Fruit fly (Drosophila melanogaster) whole organism, embryonic: Measurements from ENCODE around the gene CG43078.

Experiments used
- CG11085 ChIP-seq: fragments of 200-800 bp; sonication (Bioruptor generic); IDR thresholded peaks from 2 replicates; pipeline ENCODE4 v1.3.6; 2022; ENCODE audit warnings: missing biosample characterization, missing genetic modification characterization
- CG11504 ChIP-seq: fragments of 200-800 bp; sonication (Bioruptor generic); optimal IDR thresholded peaks from 3 replicates; lab custom pipeline; 2019; ENCODE audit warnings: missing biosample characterization, mild to moderate bottlenecking, missing genetic modification characterization, moderate library complexity
- CG11696 ChIP-seq: fragments of 200-800 bp; sonication (Bioruptor generic); IDR thresholded peaks from 2 replicates; pipeline ENCODE4 v1.3.6; 2022; ENCODE audit warnings: missing biosample characterization, missing genetic modification characterization
- CG12219 ChIP-seq: fragments of 200-800 bp; sonication (Bioruptor generic); optimal IDR thresholded peaks from 3 replicates; lab custom pipeline; 2018; ENCODE audit warnings: missing biosample characterization, mild to moderate bottlenecking, missing genetic modification characterization
- CG16815 ChIP-seq: fragments of 200-800 bp; sonication (Bioruptor generic); optimal IDR thresholded peaks from 3 replicates; lab custom pipeline; 2017; ENCODE audit warnings: missing biosample characterization, mild to moderate bottlenecking, missing genetic modification characterization
- CG17385 ChIP-seq: fragments of 200-800 bp; sonication (Bioruptor generic); optimal IDR thresholded peaks from 3 replicates; lab custom pipeline; 2018; ENCODE audit warnings: missing biosample characterization, mild to moderate bottlenecking, missing genetic modification characterization
- CG17829 ChIP-seq: fragments of 200-800 bp; optimal IDR thresholded peaks from 2 replicates; lab custom pipeline; 2019; ENCODE audit warnings: missing biosample characterization, mild to moderate bottlenecking, missing genetic modification characterization, moderate library complexity
- CG18599 ChIP-seq: fragments of 200-800 bp; sonication (Bioruptor generic); optimal IDR thresholded peaks from 3 replicates; lab custom pipeline; 2017; ENCODE audit warnings: missing biosample characterization, missing genetic modification characterization, mild to moderate bottlenecking, moderate library complexity, missing genetic modification reagents
- CG30403 ChIP-seq: fragments of 200-800 bp; sonication (Bioruptor generic); optimal IDR thresholded peaks from 3 replicates; lab custom pipeline; 2016; ENCODE audit warnings: missing biosample characterization, missing genetic modification characterization
- CG32767 ChIP-seq: fragments of 200-800 bp; sonication (Bioruptor generic); IDR thresholded peaks from 2 replicates; pipeline ENCODE4 v1.3.6; 2022; ENCODE audit warnings: missing biosample characterization, missing genetic modification characterization
- CG3726 ChIP-seq: fragments of 200-800 bp; sonication (Bioruptor generic); IDR thresholded peaks from 3 replicates; pipeline ENCODE4, ENCODE4 v1.3.6; 2022; ENCODE audit warnings: missing biosample characterization, missing genetic modification characterization
- CG8765 ChIP-seq: fragments of 200-800 bp; sonication (Bioruptor generic); IDR thresholded peaks from 2 replicates; pipeline ENCODE4 v1.3.6; 2022; ENCODE audit warnings: missing biosample characterization, missing genetic modification characterization
- Dbx ChIP-seq: fragments of 200-800 bp; sonication (Bioruptor generic); IDR thresholded peaks from 3 replicates; pipeline ENCODE4 v1.3.6; 2022; ENCODE audit warnings: missing biosample characterization, missing genetic modification characterization
- Dek ChIP-seq: fragments of 200-800 bp; sonication (Bioruptor generic); optimal IDR thresholded peaks from 3 replicates; lab custom pipeline; 2019; ENCODE audit warnings: missing biosample characterization, mild to moderate bottlenecking, missing genetic modification characterization, moderate library complexity
- GATAe ChIP-seq: fragments of 200-800 bp; sonication (Bioruptor generic); conservative IDR thresholded peaks from 2 replicates; pipeline ENCODE4 v1.3.6; 2022; ENCODE audit warnings: missing biosample characterization, missing genetic modification characterization
- Lpt ChIP-seq: fragments of >200 bp; optimal IDR thresholded peaks from 2 replicates; lab custom pipeline; 2018; ENCODE audit warnings: missing biosample characterization, missing genetic modification characterization
- Mad ChIP-seq: fragments of 200-800 bp; sonication (Bioruptor generic); optimal IDR thresholded peaks from 2 replicates; lab custom pipeline; 2016; ENCODE audit warnings: missing biosample characterization, missing genetic modification characterization
- Med ChIP-seq: fragments of 200-800 bp; sonication (Bioruptor generic); peaks from one replicate; lab custom pipeline; 2016; ENCODE audit warnings: missing biosample characterization, missing genetic modification characterization, mild to moderate bottlenecking, inconsistent platforms, moderate library complexity
- Ptx1 ChIP-seq: fragments of 200-800 bp; sonication (Bioruptor generic); IDR thresholded peaks from 2 replicates; pipeline ENCODE4 v1.3.6; 2022; ENCODE audit warnings: missing biosample characterization, missing genetic modification characterization
- Sry-β ChIP-seq: fragments of 200-800 bp; sonication (Bioruptor generic); optimal IDR thresholded peaks from 2 replicates; lab custom pipeline; 2018; ENCODE audit warnings: missing biosample characterization, mild to moderate bottlenecking, missing genetic modification characterization, moderate library complexity
- YL-1 ChIP-seq: fragments of 200-800 bp; sonication (Bioruptor generic); optimal IDR thresholded peaks from 3 replicates; lab custom pipeline; 2017; ENCODE audit warnings: missing biosample characterization, mild to moderate bottlenecking, missing genetic modification characterization
- br ChIP-seq: fragments of >200 bp; optimal IDR thresholded peaks from 2 replicates; lab custom pipeline; 2017
- croc ChIP-seq: fragments of 200-800 bp; sonication (Bioruptor generic); conservative IDR thresholded peaks from 3 replicates; pipeline ENCODE4 v1.3.6; 2022; ENCODE audit warnings: missing biosample characterization, missing genetic modification characterization
- crp ChIP-seq, 2 experiments: fragments of 200-800 bp; sonication (Bioruptor generic); optimal IDR thresholded peaks; 2 replicates in 1 of 2; 3 replicates in 1 of 2; lab custom pipeline; 2017; ENCODE audit warnings: missing biosample characterization in 2 of 2, missing genetic modification characterization in 2 of 2, mild to moderate bottlenecking in 1 of 2, moderate library complexity in 1 of 2
- exex ChIP-seq: fragments of 200-800 bp; sonication (Bioruptor generic); optimal IDR thresholded peaks from 4 replicates; lab custom pipeline; 2018; ENCODE audit warnings: missing biosample characterization, mild to moderate bottlenecking, missing genetic modification characterization, moderate library complexity
- gcm ChIP-seq: fragments of 200-800 bp; sonication (Bioruptor generic); optimal IDR thresholded peaks from 2 replicates; lab custom pipeline; 2019; ENCODE audit warnings: missing biosample characterization, mild to moderate bottlenecking, missing genetic modification characterization, moderate library complexity
- hbn ChIP-seq: fragments of 200-800 bp; sonication (Bioruptor generic); IDR thresholded peaks from 2 replicates; pipeline ENCODE4 v1.3.6; 2022; ENCODE audit warnings: missing biosample characterization, missing genetic modification characterization; ENCODE audit not compliant: partially characterized antibody
- jigr1 ChIP-seq: fragments of 200-800 bp; sonication (Bioruptor generic); IDR thresholded peaks from 3 replicates; pipeline ENCODE4 v1.3.6; 2022; ENCODE audit warnings: missing biosample characterization, missing genetic modification characterization
- lilli ChIP-seq: fragments of 200-800 bp; sonication (Bioruptor generic); optimal IDR thresholded peaks from 3 replicates; lab custom pipeline; 2016; ENCODE audit warnings: missing biosample characterization, missing genetic modification characterization
- lov ChIP-seq, 2 experiments: fragments of 200-800 bp in 1 of 2; fragments of >200 bp in 1 of 2; sonication (Bioruptor generic) in 1 of 2; IDR thresholded peaks in 1 of 2; optimal IDR thresholded peaks in 1 of 2; 2 replicates in 1 of 2; 3 replicates in 1 of 2; pipeline versions ENCODE4 v1.3.6 to Lab custom; 2017 to 2022; ENCODE audit warnings: missing biosample characterization in 1 of 2, missing genetic modification characterization in 1 of 2
- mirr ChIP-seq: fragments of 200-800 bp; sonication (Bioruptor generic); optimal IDR thresholded peaks from 3 replicates; lab custom pipeline; 2018; ENCODE audit warnings: missing biosample characterization, mild to moderate bottlenecking, missing genetic modification characterization
- nerfin-1 ChIP-seq: fragments of 200-800 bp; sonication (Bioruptor generic); optimal IDR thresholded peaks from 3 replicates; lab custom pipeline; 2019; ENCODE audit warnings: missing biosample characterization, mild to moderate bottlenecking, missing genetic modification characterization, moderate library complexity
- pb ChIP-seq: fragments of 200-800 bp; sonication (Bioruptor generic); optimal IDR thresholded peaks from 3 replicates; lab custom pipeline; 2016; ENCODE audit warnings: missing biosample characterization, missing genetic modification characterization
- psq ChIP-seq: fragments of 200-800 bp; sonication (Bioruptor generic); optimal IDR thresholded peaks from 2 replicates; lab custom pipeline; 2017; ENCODE audit warnings: missing biosample characterization, missing genetic modification characterization
- sd ChIP-seq: fragments of 200-800 bp; sonication (Bioruptor generic); optimal IDR thresholded peaks from 3 replicates; lab custom pipeline; 2018; ENCODE audit warnings: missing biosample characterization, mild to moderate bottlenecking, missing genetic modification characterization, moderate library complexity
- sna ChIP-seq: fragments of 200-800 bp; sonication (Bioruptor generic); IDR thresholded peaks from 2 replicates; pipeline ENCODE4 v1.3.6; 2022; ENCODE audit warnings: missing biosample characterization, missing genetic modification characterization; ENCODE audit not compliant: partially characterized antibody
- sqz ChIP-seq: fragments of 200-800 bp; sonication (Bioruptor generic); optimal IDR thresholded peaks from 3 replicates; lab custom pipeline; 2018; ENCODE audit warnings: missing biosample characterization, mild to moderate bottlenecking, missing genetic modification characterization
- sug ChIP-seq: fragments of 200-800 bp; optimal IDR thresholded peaks from 2 replicates; lab custom pipeline; 2019; ENCODE audit warnings: missing biosample characterization, mild to moderate bottlenecking, missing genetic modification characterization, moderate library complexity
- tin ChIP-seq: fragments of 200-800 bp; sonication (Bioruptor generic); optimal IDR thresholded peaks from 3 replicates; lab custom pipeline; 2016; ENCODE audit warnings: missing biosample characterization, missing genetic modification characterization
- vnd ChIP-seq: fragments of 200-800 bp; sonication (Bioruptor generic); IDR thresholded peaks from 3 replicates; pipeline ENCODE4 v1.3.6; 2022; ENCODE audit warnings: missing biosample characterization, missing genetic modification characterization; ENCODE audit not compliant: partially characterized antibody
- vvl ChIP-seq: fragments of 200-800 bp; sonication (Bioruptor generic); IDR thresholded peaks from 2 replicates; pipeline ENCODE4 v1.3.6; 2022; ENCODE audit warnings: missing biosample characterization, missing genetic modification characterization

Gene CG43078

DNA sequence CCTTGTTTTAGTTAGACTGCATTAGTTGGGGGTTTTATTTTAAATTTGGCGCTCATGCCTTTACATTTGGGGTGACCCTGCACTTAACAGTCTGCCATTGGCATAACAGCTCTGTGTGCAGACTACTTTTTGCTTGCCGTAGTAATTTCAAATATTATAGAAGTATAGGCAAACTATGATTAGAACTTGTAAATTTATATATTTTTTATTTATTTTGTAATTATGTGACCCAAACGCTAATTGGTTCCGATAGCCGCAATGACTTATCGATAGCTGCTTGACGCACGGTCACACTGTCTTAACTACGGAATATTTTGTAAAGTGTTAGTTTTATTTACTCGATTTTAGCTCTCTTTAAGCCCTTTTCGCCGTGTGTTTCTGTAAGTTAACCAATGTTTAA lies 31.9 kb upstream of the CG43078 start, which contains the start of gene rhea (continued):
- TF ChIP-seq br (lab: Kevin White, UChicago) = no peak
- TF ChIP-seq CG11504 = peak; percentile 33
- 0 out of 2 replicates have a peak, but pooled peaks have one; percentile 10 for TF ChIP-seq Ptx1
- peak; percentile 57 for TF ChIP-seq CG17829 (tag; lab: Kevin White, UChicago)
- TF ChIP-seq vvl (GFP tag; lab: Robert Waterston, UW) = peak; percentile 43; the same call in 1 of the 2 replicates
- peak; percentile 31 for TF ChIP-seq YL-1
- TF ChIP-seq Dbx (GFP tag; lab: Robert Waterston, UW) = no peak
- peak; percentile 4 for TF ChIP-seq CG30403 (GFP tag; lab: Kevin White, UChicago)
- TF ChIP-seq lilli (GFP tag; lab: Kevin White, UChicago) = peak; percentile 41
- TF ChIP-seq CG11696 (GFP tag; lab: Robert Waterston, UW) = no peak
- no peak for TF ChIP-seq CG8765 (GFP tag; lab: Robert Waterston, UW)
- no peak for TF ChIP-seq CG11085 (GFP tag; lab: Robert Waterston, UW)
- no peak for TF ChIP-seq jigr1 (GFP tag; lab: Robert Waterston, UW)
- no peak for TF ChIP-seq nerfin-1 (tag; lab: Kevin White, UChicago)
- peak; percentile 67; the same call in 1 of the 2 replicates for TF ChIP-seq sna
- no peak for TF ChIP-seq psq (GFP tag; lab: Kevin White, UChicago)
- TF ChIP-seq CG16815 = no peak
- TF ChIP-seq CG12219 (GFP tag; lab: Kevin White, UChicago) = no peak
- TF ChIP-seq crp (GFP tag; optimal IDR thresholded peaks at IDR 0.05; lab: Kevin White, UChicago) = no peak

DNA sequence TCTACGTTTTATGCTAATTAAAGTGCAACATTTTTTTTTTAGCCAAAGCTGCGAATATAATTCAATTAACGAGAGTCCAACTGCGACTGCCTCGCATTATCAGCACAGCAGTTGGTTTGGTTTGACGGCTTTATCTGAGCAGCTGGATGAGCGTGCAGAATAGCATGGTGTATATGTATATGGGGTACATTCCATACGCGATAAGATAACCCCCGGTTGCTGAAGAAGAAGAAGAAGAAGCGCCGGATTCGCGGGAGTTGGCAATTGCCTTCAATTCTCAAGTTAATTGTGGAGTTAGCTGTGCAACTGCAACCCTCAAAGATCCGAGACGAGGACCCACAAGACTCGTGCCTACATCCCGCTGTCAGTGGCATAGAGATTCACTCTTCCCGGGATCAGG lies 31.1 kb upstream of the CG43078 start:
- TF ChIP-seq Lpt (GFP tag; lab: Kevin White, UChicago) = no peak
- TF ChIP-seq pb (GFP tag; lab: Kevin White, UChicago) = no peak
- TF ChIP-seq Sry-β (GFP tag; lab: Kevin White, UChicago) = no peak
- TF ChIP-seq sug = peak; percentile 48
- TF ChIP-seq Mad (GFP tag; lab: Kevin White, UChicago) = no peak
- no peak for TF ChIP-seq lov (optimal IDR thresholded peaks at IDR 0.05; lab: Kevin White, UChicago)
- TF ChIP-seq lov (GFP tag; IDR thresholded peaks at IDR 0.05; lab: Robert Waterston, UW) = no peak
- no peak for TF ChIP-seq croc (GFP tag; lab: Robert Waterston, UW)
- TF ChIP-seq gcm = peak; percentile 57
- peak; percentile 92 for TF ChIP-seq sd (tag; lab: Kevin White, UChicago)
- peak; percentile 10; the same call in 1 of the 3 replicates for TF ChIP-seq vnd (GFP tag; lab: Robert Waterston, UW)
- no peak for TF ChIP-seq Dek (tag; lab: Kevin White, UChicago)
- peak; percentile 39 for TF ChIP-seq exex
- TF ChIP-seq Med (GFP tag; lab: Kevin White, UChicago) = peak; percentile 9
- peak; percentile 29 for TF ChIP-seq CG18599 (GFP tag; lab: Kevin White, UChicago)
- TF ChIP-seq GATAe = peak; percentile 86
- peak; percentile 16 for TF ChIP-seq mirr
- TF ChIP-seq hbn (GFP tag; lab: Robert Waterston, UW) = no peak
- TF ChIP-seq sqz = peak; percentile 27
- TF ChIP-seq CG17385 (GFP tag; lab: Kevin White, UChicago) = peak; percentile 69
- 0 out of 3 replicates have a peak, but pooled peaks have one; percentile 15 for TF ChIP-seq CG3726
- peak; percentile 17; the same call in 1 of the 2 replicates for TF ChIP-seq CG32767 (GFP tag; lab: Robert Waterston, UW)
- no peak for TF ChIP-seq tin (GFP tag; lab: Kevin White, UChicago)
